Worm (Caenorhabditis elegans) whole organism, L1 larva: ENCODE results near the gene dmd-5.

ENCODE experiments used
- aly-2 ChIP-seq: fragments of 150-350 bp; optimal IDR thresholded peaks from 2 replicates; lab custom pipeline; 2014; ENCODE audit warnings: missing biosample characterization, missing genetic modification characterization
- dpl-1 ChIP-seq, 3 experiments: fragments of 150-350 bp in 2 of 3; sonication (generic microtip) in 1 of 3; optimal IDR thresholded peaks; 2 replicates each; lab custom pipeline; 2014 to 2017; ENCODE audit warnings: missing biosample characterization in 3 of 3, missing genetic modification characterization in 3 of 3, missing genetic modification reagents in 3 of 3
- egl-27 ChIP-seq, 2 experiments: fragments of 150-350 bp in 1 of 2; sonication (generic microtip); optimal IDR thresholded peaks; 3 replicates each; lab custom pipeline; 2017 to 2018; ENCODE audit warnings: missing biosample characterization in 2 of 2, missing genetic modification characterization in 2 of 2, missing genetic modification reagents in 2 of 2
- elt-2 ChIP-seq: sonication (generic microtip); optimal IDR thresholded peaks from 2 replicates; lab custom pipeline; 2016; ENCODE audit warnings: missing genetic modification characterization, mild to moderate bottlenecking, inconsistent platforms, missing compliant biosample characterization, missing genetic modification reagents
- jun-1 ChIP-seq: fragments of 150-350 bp; optimal IDR thresholded peaks from 2 replicates; lab custom pipeline; 2014; ENCODE audit warnings: missing biosample characterization, missing genetic modification reagents, missing genetic modification characterization
- lin-39 ChIP-seq: fragments of 150-350 bp; optimal IDR thresholded peaks from 2 replicates; lab custom pipeline; 2014; ENCODE audit warnings: missing biosample characterization, missing genetic modification reagents, missing genetic modification characterization
- nhr-11 ChIP-seq: fragments of 150-350 bp; optimal IDR thresholded peaks from 2 replicates; lab custom pipeline; 2014; ENCODE audit warnings: missing biosample characterization, missing genetic modification characterization
- nhr-237 ChIP-seq: fragments of 150-350 bp; optimal IDR thresholded peaks from 2 replicates; lab custom pipeline; 2014; ENCODE audit warnings: missing biosample characterization, missing genetic modification characterization
- nhr-77 ChIP-seq: fragments of 150-350 bp; optimal IDR thresholded peaks from 2 replicates; lab custom pipeline; 2014; ENCODE audit warnings: missing biosample characterization, missing genetic modification characterization
- pqm-1 ChIP-seq: sonication (generic microtip); optimal IDR thresholded peaks from 3 replicates; lab custom pipeline; 2017; ENCODE audit warnings: missing biosample characterization, missing genetic modification characterization
- skn-1 ChIP-seq: fragments of 150-350 bp; optimal IDR thresholded peaks from 2 replicates; lab custom pipeline; 2014; ENCODE audit warnings: missing biosample characterization, missing genetic modification characterization
- snu-23 ChIP-seq: sonication (generic microtip); optimal IDR thresholded peaks from 2 replicates; lab custom pipeline; 2016; ENCODE audit warnings: missing genetic modification characterization, missing compliant biosample characterization
- sptf-1 ChIP-seq: fragments of 150-350 bp; optimal IDR thresholded peaks from 2 replicates; lab custom pipeline; 2014; ENCODE audit warnings: missing biosample characterization, missing genetic modification characterization

DNA sequence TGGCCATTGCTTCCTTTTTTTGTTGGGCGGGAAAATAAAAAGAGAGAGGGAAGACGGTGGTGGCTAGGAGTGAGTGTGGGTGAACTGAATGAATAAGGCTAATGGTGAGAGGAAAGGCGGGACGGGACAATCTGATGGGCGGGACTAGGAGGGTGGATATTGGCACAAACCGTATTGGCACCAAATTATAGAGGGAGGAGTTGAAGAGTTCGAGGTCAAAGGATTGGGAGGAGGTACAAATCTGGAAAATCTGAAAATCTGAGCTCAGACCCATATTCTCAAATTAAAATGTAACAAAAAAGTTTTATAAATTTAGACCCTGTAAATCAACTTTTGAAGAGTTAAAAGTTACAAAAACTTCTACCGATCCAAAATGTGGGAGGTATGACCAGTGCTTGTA, 35.2 kb downstream of the dmd-5 start, which contains the start of gene hlh-14:
- TF ChIP-seq nhr-11 (tag; lab: Kevin White, UChicago) (no peak), dpl-1 (GFP tag; optimal IDR thresholded peaks at IDR 0.05; lab: Kevin White, UChicago) (no peak), sptf-1 (tag; lab: Kevin White, UChicago) (no peak), pqm-1 (tag; lab: Kevin White, UChicago) (no peak), nhr-77 (tag; lab: Kevin White, UChicago) (no peak), skn-1 (tag; lab: Kevin White, UChicago) (no peak), snu-23 (GFP tag; lab: Kevin White, UChicago) (no peak), egl-27 (tag; optimal IDR thresholded peaks at IDR 0.05; lab: Kevin White, UChicago) (no peak), nhr-237 (tag; lab: Kevin White, UChicago) (no peak), elt-2 (tag; lab: Kevin White, UChicago) (no peak), aly-2 (tag; lab: Kevin White, UChicago) (no peak), lin-39 (no peak), jun-1 (tag; lab: Kevin White, UChicago) (no peak)
